Fruit fly (Drosophila melanogaster): ENCODE data around the gene p130CAS.

dm6 chr3L:174501-174900 lies 21.8 kb downstream of the p130CAS start:
- TF ChIP-seq MESR4 (GFP tag; optimal IDR thresholded peaks at IDR 0.05) (no peak), Hr78 (GFP tag; optimal IDR thresholded peaks at IDR 0.05) (no peak), Ets97D (GFP tag; optimal IDR thresholded peaks at IDR 0.05) (peak; percentile 49), Mad (GFP tag; optimal IDR thresholded peaks at IDR 0.05) (no peak), Dp (GFP tag; optimal IDR thresholded peaks at IDR 0.05) (peak; percentile 84), jigr1 (GFP tag; IDR thresholded peaks at IDR 0.05) (no peak)

Data from whole organism, embryonic.